Fruit fly (Drosophila melanogaster) whole organism, adult: ENCODE measurements around the gene Atg16.
A peak's percentile ranks its signal among the peaks of the same experiment; 100 is the strongest.

Experiments
- CG11617 ChIP-seq: fragments of 200-800 bp; sonication (Bioruptor generic); optimal IDR thresholded peaks from 2 replicates; lab custom pipeline; 2017; ENCODE audit warnings: mild to moderate bottlenecking, missing biosample characterization, missing genetic modification reagents, missing genetic modification characterization
- CG12768 ChIP-seq: fragments of 200-800 bp; sonication (Bioruptor generic); optimal IDR thresholded peaks from 2 replicates; lab custom pipeline; 2017; ENCODE audit warnings: missing biosample characterization, missing genetic modification characterization, mild to moderate bottlenecking, moderate library complexity, missing genetic modification reagents
- CG14711 ChIP-seq: fragments of 200-800 bp; sonication (Bioruptor generic); optimal IDR thresholded peaks from 2 replicates; lab custom pipeline; 2018; ENCODE audit warnings: missing biosample characterization, mild to moderate bottlenecking, missing genetic modification characterization, moderate library complexity
- CG1620 ChIP-seq: fragments of 200-800 bp; sonication (Bioruptor generic); optimal IDR thresholded peaks from 2 replicates; lab custom pipeline; 2016; ENCODE audit warnings: missing biosample characterization, missing genetic modification characterization
- CG33017 ChIP-seq: fragments of 200-800 bp; sonication (Bioruptor generic); optimal IDR thresholded peaks from 2 replicates; lab custom pipeline; 2018; ENCODE audit warnings: missing biosample characterization, mild to moderate bottlenecking, missing genetic modification characterization, moderate library complexity
- CG5204 ChIP-seq: fragments of 200-800 bp; sonication (Bioruptor generic); optimal IDR thresholded peaks from 2 replicates; lab custom pipeline; 2016; ENCODE audit warnings: missing biosample characterization, missing genetic modification characterization
- CG7045 ChIP-seq: fragments of 200-800 bp; sonication (Bioruptor generic); optimal IDR thresholded peaks from 2 replicates; lab custom pipeline; 2017; ENCODE audit warnings: missing biosample characterization, mild to moderate bottlenecking, missing genetic modification characterization
- CG7101 ChIP-seq: fragments of 200-800 bp; sonication (Bioruptor generic); optimal IDR thresholded peaks from 2 replicates; lab custom pipeline; 2018; ENCODE audit warnings: missing biosample characterization, mild to moderate bottlenecking, missing genetic modification characterization, moderate library complexity
- Clk ChIP-seq: fragments of 200-800 bp; sonication (Bioruptor generic); optimal IDR thresholded peaks from 2 replicates; lab custom pipeline; 2017; ENCODE audit warnings: missing biosample characterization, missing genetic modification characterization
- Crg-1 ChIP-seq: fragments of 200-800 bp; sonication (Bioruptor generic); optimal IDR thresholded peaks from 2 replicates; lab custom pipeline; 2016; ENCODE audit warnings: missing biosample characterization, missing genetic modification characterization
- Hr96 ChIP-seq: fragments of 200-800 bp; sonication (Bioruptor generic); optimal IDR thresholded peaks from 2 replicates; lab custom pipeline; 2016; ENCODE audit warnings: missing biosample characterization, missing genetic modification characterization
- Mnt ChIP-seq: fragments of 200-800 bp; sonication (Bioruptor generic); optimal IDR thresholded peaks from 2 replicates; lab custom pipeline; 2016; ENCODE audit warnings: missing biosample characterization, mild to moderate bottlenecking, missing genetic modification characterization
- bab1 ChIP-seq: fragments of 200-800 bp; sonication (Bioruptor generic); optimal IDR thresholded peaks from 3 replicates; lab custom pipeline; 2019; ENCODE audit warnings: missing biosample characterization, mild to moderate bottlenecking, missing genetic modification characterization, moderate library complexity
- cic ChIP-seq: fragments of 200-800 bp; sonication (Bioruptor generic); optimal IDR thresholded peaks from 2 replicates; lab custom pipeline; 2017; ENCODE audit warnings: missing biosample characterization, mild to moderate bottlenecking, missing genetic modification characterization, moderate library complexity
- cnc ChIP-seq, 2 experiments: fragments of >200 bp; optimal IDR thresholded peaks; 2 replicates each; lab custom pipeline; 2017
- kay ChIP-seq: fragments of 200-800 bp; sonication (Bioruptor generic); peaks from one replicate; lab custom pipeline; 2016; ENCODE audit warnings: missing biosample characterization, missing genetic modification characterization, borderline replicate concordance
- ovo ChIP-seq: fragments of 200-800 bp; sonication (Bioruptor generic); optimal IDR thresholded peaks from 2 replicates; lab custom pipeline; 2016; ENCODE audit warnings: missing biosample characterization, missing genetic modification characterization
- pad ChIP-seq: fragments of 200-800 bp; sonication (Bioruptor generic); optimal IDR thresholded peaks from 3 replicates; lab custom pipeline; 2017; ENCODE audit warnings: missing biosample characterization, missing genetic modification characterization, mild to moderate bottlenecking, moderate library complexity, missing genetic modification reagents
- tj ChIP-seq: fragments of 200-800 bp; sonication (Bioruptor generic); optimal IDR thresholded peaks from 3 replicates; lab custom pipeline; 2017; ENCODE audit warnings: missing biosample characterization, mild to moderate bottlenecking, missing genetic modification characterization, moderate library complexity
- toe ChIP-seq: fragments of 200-800 bp; sonication (Bioruptor generic); optimal IDR thresholded peaks from 2 replicates; lab custom pipeline; 2016; ENCODE audit warnings: missing biosample characterization, missing genetic modification characterization

Atg16 gene

DNA sequence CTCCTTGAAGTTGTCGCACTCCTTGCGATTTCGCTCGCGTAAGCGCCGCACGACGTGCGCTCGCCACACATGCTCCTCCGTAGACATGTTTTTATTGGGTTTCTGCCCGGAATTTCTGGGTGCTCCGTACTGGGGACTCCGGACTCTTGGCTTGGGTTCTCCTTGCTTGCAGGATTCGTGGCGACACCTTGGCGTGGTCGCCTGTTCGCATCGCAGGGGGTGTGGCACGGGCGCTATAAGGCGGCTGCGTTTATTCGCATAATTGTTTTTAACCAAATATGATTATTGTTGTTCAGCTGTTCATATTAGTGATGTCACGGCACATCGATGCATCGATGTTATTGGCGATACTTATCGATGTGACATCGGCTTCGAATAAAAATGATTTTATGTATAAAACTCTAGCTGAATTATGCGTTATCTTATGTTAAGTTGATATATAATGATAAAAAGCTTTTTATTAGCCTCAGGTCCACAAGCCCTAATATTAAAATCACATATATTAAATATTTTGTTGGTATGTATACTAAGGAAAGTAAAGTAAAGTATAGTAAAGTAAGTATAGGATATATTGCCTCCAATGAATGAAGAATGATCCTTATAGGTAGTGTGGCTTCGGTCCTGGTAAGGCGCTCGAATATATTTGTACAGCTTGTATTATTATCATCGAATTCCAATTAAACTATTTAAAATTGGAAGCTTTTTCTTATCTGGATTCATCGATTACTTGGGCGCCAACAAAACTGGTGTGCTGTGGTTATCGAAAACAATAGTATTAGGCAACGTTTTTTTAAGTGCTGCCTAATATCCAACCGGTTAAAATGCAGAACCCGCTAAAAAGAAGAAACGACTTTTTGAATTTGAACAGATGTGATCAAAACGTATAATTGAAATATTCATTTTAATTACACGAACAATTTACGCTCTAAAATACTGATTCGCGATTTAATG is at the start of gene Atg16:
Gene Atg16 (minus strand): TSS at position 343 of the 951 bp plus-strand sequence.
- peak; percentile 27 for TF ChIP-seq Crg-1 (GFP tag; lab: Kevin White, UChicago)
- TF ChIP-seq ovo (GFP tag; lab: Kevin White, UChicago): no peak
- TF ChIP-seq CG5204 (GFP tag; lab: Kevin White, UChicago): peak; percentile 30
- TF ChIP-seq CG12768 (GFP tag; lab: Kevin White, UChicago): peak; percentile 10
- TF ChIP-seq CG1620 (GFP tag; lab: Kevin White, UChicago): peak; percentile 50
- TF ChIP-seq bab1 (GFP tag; lab: Kevin White, UChicago): peak; percentile 7
- peak; percentile 4 for TF ChIP-seq CG7101
- peak; percentile 49 for TF ChIP-seq kay (GFP tag; lab: Kevin White, UChicago)
- TF ChIP-seq CG7045 (GFP tag; lab: Kevin White, UChicago): no peak
- peak; percentile 31 for TF ChIP-seq toe (GFP tag; lab: Kevin White, UChicago)
- peak; percentile 19 for TF ChIP-seq CG11617
- TF ChIP-seq Mnt (GFP tag; lab: Kevin White, UChicago): no peak
- peak; percentile 50 for TF ChIP-seq pad

DNA sequence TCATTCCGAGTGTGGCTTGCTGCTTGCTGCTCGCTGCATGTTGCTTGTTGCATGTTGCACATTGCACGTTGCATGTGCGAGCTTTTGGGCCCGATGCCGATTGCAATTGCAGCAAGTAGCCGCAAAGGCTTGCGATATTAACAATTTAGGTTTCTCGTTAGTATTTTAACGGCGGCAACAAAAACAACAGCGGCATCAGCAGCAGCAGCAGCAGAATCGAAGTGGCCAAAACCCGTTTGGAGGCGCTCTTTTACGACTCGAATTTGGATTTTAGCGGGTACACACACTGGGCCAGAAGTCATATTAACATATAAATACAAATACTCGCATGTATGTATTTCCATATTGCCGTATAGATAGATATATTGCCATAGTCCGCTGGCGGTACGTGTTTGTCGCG is 45.4 kb upstream of the Atg16 start:
- no peak for TF ChIP-seq tj (GFP tag; lab: Kevin White, UChicago)
- no peak for TF ChIP-seq cic (GFP tag; lab: Kevin White, UChicago)
- TF ChIP-seq CG11617: no peak
- TF ChIP-seq toe (GFP tag; lab: Kevin White, UChicago): no peak
- no peak for TF ChIP-seq Clk (GFP tag; lab: Kevin White, UChicago)
- no peak for TF ChIP-seq CG7101
- TF ChIP-seq CG7045 (GFP tag; lab: Kevin White, UChicago): no peak
- no peak for TF ChIP-seq CG1620 (GFP tag; lab: Kevin White, UChicago)
- no peak for TF ChIP-seq CG33017 (tag; lab: Kevin White, UChicago)
- TF ChIP-seq pad: no peak
- no peak for TF ChIP-seq CG14711
- TF ChIP-seq kay (GFP tag; lab: Kevin White, UChicago): no peak
- TF ChIP-seq bab1 (GFP tag; lab: Kevin White, UChicago): no peak
- TF ChIP-seq CG5204 (GFP tag; lab: Kevin White, UChicago): no peak
- no peak for TF ChIP-seq ovo (GFP tag; lab: Kevin White, UChicago)
- no peak for TF ChIP-seq Hr96 (GFP tag; lab: Kevin White, UChicago)
- TF ChIP-seq Mnt (GFP tag; lab: Kevin White, UChicago): no peak
- TF ChIP-seq cnc (optimal IDR thresholded peaks at IDR 0.05; lab: Kevin White, UChicago): no peak
- TF ChIP-seq CG12768 (GFP tag; lab: Kevin White, UChicago): no peak
- TF ChIP-seq Crg-1 (GFP tag; lab: Kevin White, UChicago): no peak

dm6 chr3R:29876733-29877193 is 41.9 kb upstream of the Atg16 start, which contains the start of gene CG31038:
CG31038 (plus strand) TSS chr3R:29877059.
- TF ChIP-seq CG1620 (GFP tag; lab: Kevin White, UChicago): no peak
- TF ChIP-seq CG11617: peak; percentile 31
- no peak for TF ChIP-seq toe (GFP tag; lab: Kevin White, UChicago)
- TF ChIP-seq CG33017 (tag; lab: Kevin White, UChicago): no peak
- TF ChIP-seq Mnt (GFP tag; lab: Kevin White, UChicago): peak; percentile 70
- peak; percentile 78 for TF ChIP-seq kay (GFP tag; lab: Kevin White, UChicago)
- peak; percentile 80 for TF ChIP-seq cic (GFP tag; lab: Kevin White, UChicago)
- peak; percentile 96 for TF ChIP-seq tj (GFP tag; lab: Kevin White, UChicago)
- TF ChIP-seq CG7045 (GFP tag; lab: Kevin White, UChicago): peak; percentile 15
- TF ChIP-seq CG7101: peak; percentile 43
- TF ChIP-seq cnc (optimal IDR thresholded peaks at IDR 0.05; lab: Kevin White, UChicago): peak; percentile 61 to 74
- TF ChIP-seq bab1 (GFP tag; lab: Kevin White, UChicago): peak; percentile 54
- TF ChIP-seq CG14711: peak; percentile 29
- TF ChIP-seq Crg-1 (GFP tag; lab: Kevin White, UChicago): peak; percentile 14
- TF ChIP-seq CG12768 (GFP tag; lab: Kevin White, UChicago): peak; percentile 69
- no peak for TF ChIP-seq Hr96 (GFP tag; lab: Kevin White, UChicago)
- TF ChIP-seq pad: no peak
- TF ChIP-seq ovo (GFP tag; lab: Kevin White, UChicago): no peak
- no peak for TF ChIP-seq Clk (GFP tag; lab: Kevin White, UChicago)
- no peak for TF ChIP-seq CG5204 (GFP tag; lab: Kevin White, UChicago)

DNA sequence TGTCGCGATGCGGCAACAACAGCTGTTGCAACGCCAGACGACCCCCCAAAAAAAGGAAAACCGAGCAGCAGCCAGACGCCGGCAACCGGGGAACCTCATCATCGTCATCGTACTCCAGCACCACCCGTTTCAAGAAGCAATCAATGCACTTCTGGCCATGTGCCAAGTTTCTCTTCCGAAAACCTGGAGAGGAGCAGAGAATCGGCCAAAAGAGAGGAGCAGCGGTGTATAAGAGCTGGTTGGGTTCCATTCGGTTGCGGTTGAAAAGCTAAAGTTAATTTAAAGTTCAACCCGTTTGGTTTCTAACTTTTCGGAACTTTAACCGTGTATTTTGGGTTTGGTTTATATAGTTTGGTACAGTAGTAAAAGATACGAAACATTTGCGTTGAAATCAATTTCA is 41.3 kb upstream of the Atg16 start:
- no peak for TF ChIP-seq tj (GFP tag; lab: Kevin White, UChicago)

dm6 chr3R:29875830-29876229 is 40.9 kb upstream of the Atg16 start:
- no peak for TF ChIP-seq ovo (GFP tag; lab: Kevin White, UChicago)
- no peak for TF ChIP-seq tj (GFP tag; lab: Kevin White, UChicago)
- TF ChIP-seq CG7045 (GFP tag; lab: Kevin White, UChicago): no peak
- peak; percentile 57 for TF ChIP-seq kay (GFP tag; lab: Kevin White, UChicago)
- TF ChIP-seq CG11617: peak; percentile 16
- TF ChIP-seq toe (GFP tag; lab: Kevin White, UChicago): no peak
- TF ChIP-seq CG12768 (GFP tag; lab: Kevin White, UChicago): no peak
- no peak for TF ChIP-seq Mnt (GFP tag; lab: Kevin White, UChicago)
- no peak for TF ChIP-seq cic (GFP tag; lab: Kevin White, UChicago)
- no peak for TF ChIP-seq CG33017 (tag; lab: Kevin White, UChicago)
- no peak for TF ChIP-seq Clk (GFP tag; lab: Kevin White, UChicago)
- TF ChIP-seq CG14711: peak; percentile 6
- no peak for TF ChIP-seq Hr96 (GFP tag; lab: Kevin White, UChicago)
- peak; percentile 16 for TF ChIP-seq bab1 (GFP tag; lab: Kevin White, UChicago)
- TF ChIP-seq CG7101: peak; percentile 18
- TF ChIP-seq CG5204 (GFP tag; lab: Kevin White, UChicago): no peak
- TF ChIP-seq CG1620 (GFP tag; lab: Kevin White, UChicago): no peak
- TF ChIP-seq cnc (optimal IDR thresholded peaks at IDR 0.05; lab: Kevin White, UChicago): no peak
- no peak for TF ChIP-seq Crg-1 (GFP tag; lab: Kevin White, UChicago)
- TF ChIP-seq pad: no peak
